Fruit fly (Drosophila melanogaster) whole organism, embryonic: ENCODE results near the gene CG14851.

ENCODE experiments used
- CTCF ChIP-seq: fragments of 200-800 bp; sonication (Bioruptor generic); optimal IDR thresholded peaks from 2 replicates; lab custom pipeline; 2017; ENCODE audit warnings: missing biosample characterization, mild to moderate bottlenecking, missing genetic modification characterization, moderate library complexity
- grn ChIP-seq: fragments of 200-800 bp; sonication (Bioruptor generic); optimal IDR thresholded peaks from 3 replicates; lab custom pipeline; 2017; ENCODE audit warnings: missing biosample characterization, missing genetic modification characterization
- lola ChIP-seq, 3 experiments: fragments of >200 bp in 2 of 3; fragments of 200-800 bp in 1 of 3; sonication (Bioruptor generic) in 1 of 3; optimal IDR thresholded peaks; 2 replicates each; lab custom pipeline; 2017 to 2019; ENCODE audit warnings: missing biosample characterization in 3 of 3, missing genetic modification characterization in 3 of 3, mild to moderate bottlenecking in 1 of 3, moderate library complexity in 1 of 3

DNA sequence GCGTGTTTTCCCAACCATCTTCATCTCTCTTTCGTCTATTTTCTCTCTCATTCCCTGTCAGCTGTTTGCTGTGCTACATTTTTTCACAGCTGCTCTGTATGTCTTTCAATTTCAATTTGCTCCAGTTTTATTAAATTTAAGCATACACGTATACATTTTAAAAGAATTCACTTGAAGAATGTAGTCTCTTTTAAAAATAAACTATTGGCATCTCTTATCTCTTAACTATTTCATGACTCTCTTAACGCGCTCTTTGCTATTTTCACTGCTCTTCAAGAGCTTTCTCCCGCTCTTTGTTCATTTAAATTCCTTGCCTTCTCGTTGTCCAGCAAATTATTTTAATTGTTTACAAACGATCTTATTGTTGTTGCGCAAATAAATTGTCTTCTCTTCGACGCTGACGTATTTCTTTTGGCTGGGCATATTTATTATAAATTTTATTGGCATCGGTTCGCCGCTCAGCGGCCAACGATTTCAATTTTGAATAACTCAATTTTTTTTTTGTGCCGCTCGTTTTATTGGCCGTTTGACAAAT lies 18.0 kb downstream of the CG14851 start:
- TF ChIP-seq grn (GFP tag; lab: Kevin White, UChicago), result no peak
- no peak for TF ChIP-seq CTCF
- TF ChIP-seq lola (GFP tag; optimal IDR thresholded peaks at IDR 0.05; lab: Kevin White, UChicago), result no peak
